Fruit fly (Drosophila melanogaster): ENCODE results near the gene CG5196.

The CG5196 gene

dm6 chr3R:12381130-12381700 lies 26.9 kb upstream of the CG5196 start (continued):
- TF ChIP-seq esn (GFP tag; optimal IDR thresholded peaks at IDR 0.05) (no peak), Sox102F (GFP tag; optimal IDR thresholded peaks at IDR 0.05) (no peak), CG10631 (GFP tag; optimal IDR thresholded peaks at IDR 0.05) (no peak), Hr38 (GFP tag; optimal IDR thresholded peaks at IDR 0.05) (no peak), Sox14 (GFP tag; optimal IDR thresholded peaks at IDR 0.05) (peak; percentile 0), CG10669 (GFP tag; optimal IDR thresholded peaks at IDR 0.05) (no peak), CG3919 (GFP tag; optimal IDR thresholded peaks at IDR 0.05) (no peak), CG6163 (GFP tag; IDR thresholded peaks at IDR 0.05) (peak; percentile 77), spab (GFP tag; optimal IDR thresholded peaks at IDR 0.05) (no peak), Eip75B (GFP tag; optimal IDR thresholded peaks at IDR 0.05) (no peak), CG15336 (GFP tag; IDR thresholded peaks at IDR 0.05) (peak; percentile 74), topi (GFP tag; optimal IDR thresholded peaks at IDR 0.05) (no peak), Eip93F (GFP tag; optimal IDR thresholded peaks at IDR 0.05) (no peak), CG6808 (GFP tag; optimal IDR thresholded peaks at IDR 0.05) (no peak), Met (GFP tag; optimal IDR thresholded peaks at IDR 0.05) (no peak), fd59A (GFP tag; optimal IDR thresholded peaks at IDR 0.05) (no peak), CG11902 (GFP tag; optimal IDR thresholded peaks at IDR 0.05) (no peak), OdsH (GFP tag; optimal IDR thresholded peaks at IDR 0.05) (no peak), Blimp-1 (GFP tag; optimal IDR thresholded peaks at IDR 0.05) (no peak), acj6 (GFP tag; optimal IDR thresholded peaks at IDR 0.05) (no peak), svp (GFP tag) (peak; percentile 70), pdm3 (GFP tag; optimal IDR thresholded peaks at IDR 0.05) (peak; percentile 34), CG8119 (GFP tag; IDR thresholded peaks at IDR 0.05) (peak; percentile 66), achi (GFP tag; optimal IDR thresholded peaks at IDR 0.05) (peak; percentile 27), CG11294 (GFP tag; IDR thresholded peaks at IDR 0.05) (peak; percentile 31; the same call in 1 of the 2 replicates), Sox15 (GFP tag; optimal IDR thresholded peaks at IDR 0.05) (no peak), CG6854 (GFP tag; optimal IDR thresholded peaks at IDR 0.05) (no peak), dac (GFP tag; optimal IDR thresholded peaks at IDR 0.05) (peak; percentile 23), Hr4 (GFP tag; optimal IDR thresholded peaks at IDR 0.05) (peak; percentile 54), CG6276 (GFP tag; optimal IDR thresholded peaks at IDR 0.05) (peak; percentile 44), CG8632 (GFP tag; optimal IDR thresholded peaks at IDR 0.05) (no peak), net (GFP tag; optimal IDR thresholded peaks at IDR 0.05) (peak; percentile 3), eg (GFP tag; IDR thresholded peaks at IDR 0.05) (peak; percentile 54), CG9139 (GFP tag; optimal IDR thresholded peaks at IDR 0.05) (no peak), cyc (GFP tag; optimal IDR thresholded peaks at IDR 0.05) (no peak), Smox (GFP tag; optimal IDR thresholded peaks at IDR 0.05) (no peak), Lpt (GFP tag; optimal IDR thresholded peaks at IDR 0.05) (peak; percentile 45), CG31627 (GFP tag; optimal IDR thresholded peaks at IDR 0.05) (no peak), CG6792 (GFP tag; optimal IDR thresholded peaks at IDR 0.05) (no peak), CG8319 (GFP tag; optimal IDR thresholded peaks at IDR 0.05) (no peak), dsx (GFP tag; optimal IDR thresholded peaks at IDR 0.05; ENCODE audit: poor library complexity, severe bottlenecking) (no peak), ss (GFP tag; optimal IDR thresholded peaks at IDR 0.05) (no peak)

dm6 chr3R:12382563-12382962 lies 25.6 kb upstream of the CG5196 start, which contains the start of gene CG10035:
CG10035 (minus strand) TSS chr3R:12382691.
- TF ChIP-seq salr (GFP tag; optimal IDR thresholded peaks at IDR 0.05) = no peak
- TF ChIP-seq svp (GFP tag) = no peak
- no peak for TF ChIP-seq CG3032 (tag; optimal IDR thresholded peaks at IDR 0.05)
- no peak for TF ChIP-seq CG9139 (GFP tag; optimal IDR thresholded peaks at IDR 0.05)
- no peak for TF ChIP-seq CG8319 (GFP tag; optimal IDR thresholded peaks at IDR 0.05)
- no peak for TF ChIP-seq Hr4 (GFP tag; optimal IDR thresholded peaks at IDR 0.05)
- no peak for TF ChIP-seq Eip93F (GFP tag; optimal IDR thresholded peaks at IDR 0.05)
- TF ChIP-seq CG6854 (GFP tag; optimal IDR thresholded peaks at IDR 0.05) = no peak
- no peak for TF ChIP-seq CG8119 (GFP tag; IDR thresholded peaks at IDR 0.05)
- TF ChIP-seq CG1621 (tag; optimal IDR thresholded peaks at IDR 0.05) = no peak
- no peak for TF ChIP-seq CG11294 (GFP tag; IDR thresholded peaks at IDR 0.05)
- TF ChIP-seq topi (GFP tag; optimal IDR thresholded peaks at IDR 0.05) = no peak

Measured in whole organism, prepupa.